Worm (Caenorhabditis elegans): Measurements from ENCODE around the gene lips-2.
"Not testable (repeated sequence)": the region's sequence is repeated elsewhere in the genome, so short reads cannot be mapped to it uniquely, and the experiment has no call there.

The lips-2 gene

DNA sequence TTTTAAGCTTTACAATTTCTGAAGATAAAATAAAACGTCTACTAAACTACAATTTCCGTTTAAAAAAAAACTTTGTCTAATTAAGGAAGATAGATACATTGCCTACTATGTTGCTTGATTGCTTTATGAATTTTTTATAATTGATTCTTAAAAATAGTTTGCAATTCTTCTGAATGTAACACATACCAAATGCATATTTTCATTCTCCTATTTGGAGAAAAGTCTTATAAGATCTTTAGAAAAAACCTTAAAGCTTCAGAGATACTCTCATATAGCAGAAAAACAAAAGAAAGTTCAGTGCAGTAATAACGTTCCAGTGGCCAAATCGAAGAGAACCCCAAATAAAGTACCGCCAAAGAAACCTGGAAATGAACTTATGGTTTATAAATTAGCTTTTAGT is 21.0 kb downstream of the lips-2 start, which contains the start of gene phf-32:
phf-32 (plus strand) TSS at position 301 of the 400 bp plus-strand sequence.
- TF ChIP-seq Y105C5A.15 (GFP tag; IDR thresholded peaks at IDR 0.05): no peak
- no peak for TF ChIP-seq jun-1 (tag; optimal IDR thresholded peaks at IDR 0.05)
- TF ChIP-seq lim-7 (GFP tag; IDR thresholded peaks at IDR 0.05): no peak
- TF ChIP-seq rbr-2 (tag; optimal IDR thresholded peaks at IDR 0.05): no peak
- TF ChIP-seq ceh-82 (tag; optimal IDR thresholded peaks at IDR 0.05): no peak

DNA sequence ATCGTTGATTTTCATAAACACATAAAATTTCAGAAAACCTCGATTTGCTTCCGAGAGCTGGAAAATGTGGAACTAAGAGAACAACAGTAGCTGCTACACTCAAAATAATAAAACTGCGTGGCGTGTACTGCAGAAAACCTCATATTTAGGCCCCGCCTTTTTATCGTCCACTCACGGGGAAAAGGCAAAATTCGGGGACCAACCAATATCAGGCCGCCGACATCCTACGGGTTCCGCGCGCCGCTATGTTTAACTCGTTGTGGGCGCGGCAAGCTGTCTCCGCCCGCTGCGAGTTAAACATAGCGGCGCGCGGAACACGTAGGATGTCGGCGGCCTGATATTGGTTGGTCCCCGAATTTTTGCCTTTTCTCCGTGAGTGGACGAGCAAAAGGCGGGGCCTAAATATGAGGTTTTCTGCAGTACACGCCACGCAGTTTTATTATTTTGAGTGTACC is 22.5 kb downstream of the lips-2 start, which contains the start of gene F17A2.16:
F17A2.16 (plus strand) TSS at position 405 of the 455 bp plus-strand sequence.
- TF ChIP-seq unc-62 (GFP tag; optimal IDR thresholded peaks at IDR 0.05 in 1 of 2) (peak in 1 of 2 experiments; percentile 54), snpc-1.2 (GFP tag; IDR thresholded peaks at IDR 0.05) (peak; percentile 82)
- not testable (repeated sequence) for TF ChIP-seq unc-62 (tag; optimal IDR thresholded peaks at IDR 0.05)

DNA sequence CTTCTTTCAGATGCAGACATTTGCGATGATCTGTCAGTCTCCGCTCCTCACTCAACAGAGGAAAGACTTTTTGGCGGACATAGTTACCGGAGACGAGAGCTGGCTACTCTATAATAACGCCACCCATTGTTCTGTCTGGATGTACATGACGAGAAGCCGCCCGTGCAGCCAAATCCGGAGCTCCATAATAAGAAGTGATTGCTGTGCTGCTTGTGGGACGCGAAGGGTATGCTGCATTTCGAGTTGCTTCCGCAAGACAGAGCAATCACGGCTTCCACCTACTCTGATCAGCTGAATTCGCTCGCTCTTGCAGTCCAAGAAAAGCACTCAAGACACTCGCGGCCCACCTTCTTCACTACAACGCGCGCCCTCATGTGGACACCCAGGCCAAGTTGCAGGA is 28.2 kb downstream of the lips-2 start:
- TF ChIP-seq mxl-2 (GFP tag; conservative IDR thresholded peaks at IDR 0.05) (peak; percentile 59; the same call in 1 of the 2 replicates), daf-19 (GFP tag; conservative IDR thresholded peaks at IDR 0.05) (no peak), madf-9 (GFP tag; conservative IDR thresholded peaks at IDR 0.05) (0 out of 2 replicates have a peak, but pooled peaks have one; percentile 5)

ce11 chrX:12314395-12314794 is 28.8 kb downstream of the lips-2 start:
- TF ChIP-seq ceh-28 (tag; optimal IDR thresholded peaks at IDR 0.05) (no peak), zip-11 (GFP tag; IDR thresholded peaks at IDR 0.05) (no peak), zfp-3 (GFP tag; conservative IDR thresholded peaks at IDR 0.05) (no peak), tra-1 (GFP tag; IDR thresholded peaks at IDR 0.05) (peak; percentile 81; the same call in 1 of the 2 replicates), unc-62 (GFP tag; optimal IDR thresholded peaks at IDR 0.05 in 1 of 2) (peak in 1 of 2 experiments; percentile 79), unc-62 (tag; optimal IDR thresholded peaks at IDR 0.05) (no peak)

DNA sequence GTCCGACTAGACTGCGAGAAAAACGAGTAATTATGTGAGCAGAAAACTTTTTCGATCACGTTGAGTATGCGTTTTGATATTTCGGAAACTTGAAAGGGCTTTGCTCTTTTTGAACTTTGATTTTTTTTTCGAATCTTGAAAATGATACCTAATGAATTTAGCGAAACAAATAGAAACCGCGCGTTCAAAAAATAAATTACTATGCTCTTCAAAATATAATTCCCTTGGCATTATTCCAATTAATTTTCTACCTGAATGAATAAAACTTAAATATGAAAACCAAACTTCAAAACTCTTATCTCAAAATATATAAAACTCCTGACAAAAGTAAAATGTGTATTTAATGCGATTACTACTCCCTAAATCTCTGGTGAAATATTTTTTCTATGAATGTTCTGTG is 29.7 kb downstream of the lips-2 start, which contains the start of gene xtr-2:
xtr-2 (plus strand) TSS at position 301 of the 400 bp plus-strand sequence.
- TF ChIP-seq set-16 (GFP tag; IDR thresholded peaks at IDR 0.05) (no peak), madf-5 (GFP tag; IDR thresholded peaks at IDR 0.05) (no peak), unc-62 (GFP tag; optimal IDR thresholded peaks at IDR 0.05 in 1 of 2) (no peak), unc-62 (tag; optimal IDR thresholded peaks at IDR 0.05) (no peak), F10B5.3 (tag; optimal IDR thresholded peaks at IDR 0.05) (no peak), php-3 (GFP tag; IDR thresholded peaks at IDR 0.05) (no peak), ctbp-1 (GFP tag; IDR thresholded peaks at IDR 0.05) (no peak), ceh-32 (tag; optimal IDR thresholded peaks at IDR 0.05; ENCODE audit: poor library complexity) (no peak), F37D6.2 (tag; optimal IDR thresholded peaks at IDR 0.05) (no peak), tag-97 (GFP tag; IDR thresholded peaks at IDR 0.05) (no peak), nhr-48 (tag; optimal IDR thresholded peaks at IDR 0.05) (no peak), duxl-1 (tag; optimal IDR thresholded peaks at IDR 0.05; ENCODE audit: poor library complexity) (no peak), nhr-237 (tag; optimal IDR thresholded peaks at IDR 0.05) (no peak), egl-43 (GFP tag; IDR thresholded peaks at IDR 0.05) (no peak), R02D3.7 (tag; optimal IDR thresholded peaks at IDR 0.05) (no peak), pqm-1 (tag; optimal IDR thresholded peaks at IDR 0.05) (no peak), lin-39 (tag; optimal IDR thresholded peaks at IDR 0.05) (no peak), F44E2.7 (GFP tag; IDR thresholded peaks at IDR 0.05) (no peak), dmd-9 (GFP tag; IDR thresholded peaks at IDR 0.05) (no peak), nhr-6 (tag; optimal IDR thresholded peaks at IDR 0.05) (no peak), zip-11 (GFP tag; IDR thresholded peaks at IDR 0.05) (no peak)
